Fruit fly (Drosophila melanogaster) S2 (cell line): ENCODE measurements around the gene Mob2.

Experiments
- CG8478 ChIP-seq: fragments of >200 bp; optimal IDR thresholded peaks from 2 replicates; lab custom pipeline; 2018
- CTCF ChIP-seq, 2 experiments: fragments of >200 bp; optimal IDR thresholded peaks; 2 replicates each; lab custom pipeline; 2018

- no peak for TF ChIP-seq CG8478
- no peak for TF ChIP-seq CTCF (optimal IDR thresholded peaks at IDR 0.05; lab: Kevin White, UChicago)
These were observed 47.8 kb upstream of the Mob2 start, which contains the start of gene CG42832 for dm6 chr3L:11609835-11610234.
